Worm (Caenorhabditis elegans) whole organism, young adult: ENCODE results near the gene immt-1.

Experiments
- B0035.1 ChIP-seq: sonication (generic microtip); optimal IDR thresholded peaks from 2 replicates; lab custom pipeline; 2016; ENCODE audit warnings: missing genetic modification characterization, mild to moderate bottlenecking, missing compliant biosample characterization, missing genotype, missing genetic modification reagents
- B0261.1 ChIP-seq: sonication (generic microtip); optimal IDR thresholded peaks from 2 replicates; lab custom pipeline; 2016; ENCODE audit warnings: mild to moderate bottlenecking, missing genetic modification characterization, moderate library complexity, missing compliant biosample characterization
- C06A6.2 ChIP-seq: fragments of 200-800 bp; sonication (Bioruptor generic); conservative IDR thresholded peaks from 2 replicates; pipeline ENCODE4 v1.3.6; 2022; ENCODE audit warnings: missing genetic modification characterization, missing compliant biosample characterization
- D2030.7 ChIP-seq: fragments of 200-800 bp; sonication (Bioruptor generic); IDR thresholded peaks from 2 replicates; pipeline ENCODE4 v1.3.6; 2022; ENCODE audit warnings: missing genetic modification reagents, missing genetic modification characterization, missing compliant biosample characterization
- F23B12.7 ChIP-seq: sonication (generic microtip); optimal IDR thresholded peaks from 2 replicates; lab custom pipeline; 2017; ENCODE audit warnings: missing genetic modification characterization, mild to moderate bottlenecking, missing compliant biosample characterization, antibody characterized with exemption, moderate library complexity; ENCODE audit not compliant: insufficient read depth
- F49E8.2 ChIP-seq: sonication (generic microtip); optimal IDR thresholded peaks from 3 replicates; lab custom pipeline; 2017; ENCODE audit warnings: missing genetic modification characterization, mild to moderate bottlenecking, missing compliant biosample characterization, antibody characterized with exemption, moderate library complexity; ENCODE audit not compliant: insufficient read depth
- F55B11.4 ChIP-seq: sonication (generic microtip); optimal IDR thresholded peaks from 2 replicates; lab custom pipeline; 2016; ENCODE audit warnings: missing compliant biosample characterization, missing genetic modification characterization, borderline replicate concordance; ENCODE audit not compliant: insufficient read depth
- F57A8.1 ChIP-seq: fragments of 200-800 bp; sonication (Bioruptor generic); optimal IDR thresholded peaks from 2 replicates; lab custom pipeline; 2018; ENCODE audit warnings: mild to moderate bottlenecking, missing genetic modification characterization, moderate library complexity, missing compliant biosample characterization
- K12H6.12 ChIP-seq: fragments of 200-800 bp; sonication (Bioruptor generic); optimal IDR thresholded peaks from 2 replicates; lab custom pipeline; 2018; ENCODE audit warnings: mild to moderate bottlenecking, missing genetic modification characterization, missing compliant biosample characterization
- T07F8.4 ChIP-seq: sonication (generic microtip); optimal IDR thresholded peaks from 2 replicates; lab custom pipeline; 2016; ENCODE audit warnings: mild to moderate bottlenecking, missing genetic modification characterization, moderate library complexity, missing compliant biosample characterization
- T26A5.8 ChIP-seq: sonication (generic microtip); optimal IDR thresholded peaks from 2 replicates; lab custom pipeline; 2016; ENCODE audit warnings: missing genetic modification characterization, missing compliant biosample characterization
- Y79H2A.3 ChIP-seq: fragments of 200-800 bp; sonication (Bioruptor generic); conservative IDR thresholded peaks from 2 replicates; pipeline ENCODE4 v1.3.6; 2022; ENCODE audit warnings: missing genetic modification reagents, missing genetic modification characterization, missing compliant biosample characterization
- ama-1 ChIP-seq, 3 experiments: fragments of 150-350 bp in 1 of 3; sonication (generic microtip) in 2 of 3; optimal IDR thresholded peaks; 2 replicates each; lab custom pipeline; 2014 to 2018; ENCODE audit warnings: missing biosample characterization in 2 of 3, missing genetic modification characterization in 2 of 3, missing genetic modification reagents in 2 of 3
- attf-3 ChIP-seq: fragments of 200-800 bp; sonication (Bioruptor generic); conservative IDR thresholded peaks from 2 replicates; pipeline ENCODE4 v1.3.6; 2022; ENCODE audit warnings: missing genetic modification reagents, missing genetic modification characterization, missing compliant biosample characterization
- cebp-1 ChIP-seq, 2 experiments: fragments of 200-800 bp in 1 of 2; sonication (Bioruptor generic) in 1 of 2; sonication (generic microtip) in 1 of 2; IDR thresholded peaks in 1 of 2; optimal IDR thresholded peaks in 1 of 2; 2 replicates each; pipeline versions ENCODE4 v1.3.6 to Lab custom; 2017 to 2022; ENCODE audit warnings: missing compliant biosample characterization in 2 of 2, missing genetic modification characterization in 2 of 2, mild to moderate bottlenecking in 1 of 2, missing genetic modification reagents in 1 of 2, moderate library complexity in 1 of 2
- ceh-27 ChIP-seq: fragments of 200-800 bp; sonication (Bioruptor generic); optimal IDR thresholded peaks from 2 replicates; lab custom pipeline; 2018; ENCODE audit warnings: mild to moderate bottlenecking, missing genetic modification characterization, moderate library complexity, missing compliant biosample characterization
- ceh-58 ChIP-seq: fragments of 200-800 bp; sonication (Bioruptor generic); IDR thresholded peaks from 2 replicates; pipeline ENCODE4 v1.3.6; 2022; ENCODE audit warnings: missing genetic modification characterization, missing compliant biosample characterization
- chd-7 ChIP-seq: sonication (generic microtip); optimal IDR thresholded peaks from 2 replicates; lab custom pipeline; 2016; ENCODE audit warnings: mild to moderate bottlenecking, missing genetic modification characterization, moderate library complexity, missing compliant biosample characterization
- die-1 ChIP-seq: sonication (generic microtip); optimal IDR thresholded peaks from 2 replicates; lab custom pipeline; 2016; ENCODE audit warnings: missing genotype, mild to moderate bottlenecking, missing genetic modification characterization, missing compliant biosample characterization
- dpl-1 ChIP-seq: fragments of 150-350 bp; optimal IDR thresholded peaks from 2 replicates; lab custom pipeline; 2014; ENCODE audit warnings: missing biosample characterization, missing genetic modification reagents, missing genetic modification characterization
- egl-18 ChIP-seq: fragments of 200-800 bp; sonication (Bioruptor generic); IDR thresholded peaks from 2 replicates; pipeline ENCODE4 v1.3.6; 2022; ENCODE audit warnings: missing genetic modification reagents, missing genetic modification characterization, missing compliant biosample characterization
- egrh-3 ChIP-seq: fragments of 200-800 bp; sonication (Bioruptor generic); IDR thresholded peaks from 2 replicates; pipeline ENCODE4 v1.3.6; 2022; ENCODE audit warnings: missing genetic modification reagents, missing genetic modification characterization, missing compliant biosample characterization
- hlh-26 ChIP-seq: fragments of 200-800 bp; sonication (Bioruptor generic); conservative IDR thresholded peaks from 2 replicates; pipeline ENCODE4 v1.3.6; 2022; ENCODE audit warnings: missing genetic modification reagents, missing genetic modification characterization, missing compliant biosample characterization
- hmg-1.2 ChIP-seq: fragments of 200-800 bp; sonication (Bioruptor generic); IDR thresholded peaks from 2 replicates; pipeline ENCODE4 v1.3.6; 2022; ENCODE audit warnings: missing genetic modification reagents, missing genetic modification characterization, missing compliant biosample characterization
- hrde-1 ChIP-seq: sonication (generic microtip); optimal IDR thresholded peaks from 2 replicates; lab custom pipeline; 2016; ENCODE audit warnings: missing genetic modification characterization, mild to moderate bottlenecking, missing compliant biosample characterization, moderate library complexity, missing genotype, missing genetic modification reagents, borderline replicate concordance
- madf-3 ChIP-seq: fragments of 200-800 bp; sonication (Bioruptor generic); IDR thresholded peaks from 2 replicates; pipeline ENCODE4 v1.3.6; 2022; ENCODE audit warnings: missing genetic modification reagents, missing genetic modification characterization, missing compliant biosample characterization
- mel-28 ChIP-seq: sonication (generic microtip); optimal IDR thresholded peaks from 2 replicates; lab custom pipeline; 2016; ENCODE audit warnings: borderline replicate concordance, mild to moderate bottlenecking, missing genetic modification characterization, missing compliant biosample characterization
- mxl-1 ChIP-seq: sonication (generic microtip); optimal IDR thresholded peaks from 2 replicates; lab custom pipeline; 2016; ENCODE audit warnings: missing genetic modification characterization, missing compliant biosample characterization
- nhr-80 ChIP-seq: sonication (generic microtip); optimal IDR thresholded peaks from 2 replicates; lab custom pipeline; 2016; ENCODE audit warnings: missing genetic modification characterization, missing compliant biosample characterization
- pbrm-1 ChIP-seq: fragments of 200-800 bp; sonication (Bioruptor generic); IDR thresholded peaks from 2 replicates; pipeline ENCODE4 v1.3.6; 2022; ENCODE audit warnings: missing genetic modification reagents, missing genetic modification characterization, missing compliant biosample characterization
- rcor-1 ChIP-seq: fragments of 200-800 bp; sonication (Bioruptor generic); IDR thresholded peaks from 2 replicates; pipeline ENCODE4 v1.3.6; 2022; ENCODE audit warnings: missing genetic modification reagents, missing genetic modification characterization, missing compliant biosample characterization
- rec-8 ChIP-seq, 2 experiments: sonication (generic microtip); optimal IDR thresholded peaks; 2 replicates each; lab custom pipeline; 2016; ENCODE audit warnings: mild to moderate bottlenecking in 2 of 2, missing genetic modification characterization in 2 of 2, missing genetic modification reagents in 2 of 2, missing genotype in 2 of 2, missing biosample characterization in 1 of 2, missing compliant biosample characterization in 1 of 2, moderate library complexity in 1 of 2
- snpc-4 ChIP-seq, 5 experiments: fragments of 150-350 bp in 1 of 5; sonication (generic microtip) in 4 of 5; optimal IDR thresholded peaks; 2 replicates each; lab custom pipeline; 2014 to 2018; ENCODE audit warnings: missing genetic modification characterization in 5 of 5, missing biosample characterization in 3 of 5, antibody characterized with exemption in 2 of 5, mild to moderate bottlenecking in 2 of 5, missing compliant biosample characterization in 2 of 5, missing genotype in 2 of 5, moderate library complexity in 2 of 5, missing genetic modification reagents in 1 of 5
- tlf-1 ChIP-seq: fragments of 200-800 bp; sonication (Bioruptor generic); optimal IDR thresholded peaks from 2 replicates; lab custom pipeline; 2018; ENCODE audit warnings: mild to moderate bottlenecking, missing genetic modification characterization, missing compliant biosample characterization
- unc-62 ChIP-seq: fragments of 150-350 bp; optimal IDR thresholded peaks from 2 replicates; lab custom pipeline; 2014; ENCODE audit warnings: missing biosample characterization, missing genetic modification reagents, missing genetic modification characterization
- ztf-18 ChIP-seq: sonication (generic microtip); optimal IDR thresholded peaks from 2 replicates; lab custom pipeline; 2016; ENCODE audit warnings: missing genotype, mild to moderate bottlenecking, missing genetic modification characterization, missing compliant biosample characterization
- ztf-25 ChIP-seq: fragments of 200-800 bp; sonication (Bioruptor generic); IDR thresholded peaks from 2 replicates; pipeline ENCODE4 v1.3.6; 2022; ENCODE audit warnings: missing genetic modification reagents, missing genetic modification characterization, missing compliant biosample characterization

immt-1 gene

DNA sequence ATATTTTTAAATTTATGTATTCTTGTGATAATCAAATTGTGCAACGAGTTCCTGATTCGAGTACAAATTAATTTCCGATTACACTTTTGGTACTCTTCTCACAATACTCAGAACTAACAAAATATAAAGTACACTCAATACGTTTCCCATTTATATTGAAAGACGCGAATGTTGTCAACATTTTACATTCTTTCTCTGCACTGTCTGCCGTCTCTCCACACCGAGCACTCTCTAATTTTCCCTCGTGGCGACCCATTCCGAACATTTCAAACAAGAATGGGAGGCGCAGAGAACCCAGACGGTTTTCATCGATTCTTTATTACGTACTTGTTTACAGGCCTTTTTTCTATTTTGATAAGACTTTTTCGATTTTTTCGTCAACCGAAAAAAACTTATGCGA, 19.2 kb downstream of the immt-1 start, which contains the start of gene C09B7.2 (continued):
- TF ChIP-seq mel-28 (tag; lab: Kevin White, UChicago) = no peak
- TF ChIP-seq tlf-1 (GFP tag; lab: Kevin White, UChicago) = no peak
- TF ChIP-seq dpl-1 (GFP tag; lab: Kevin White, UChicago) = no peak
- TF ChIP-seq T26A5.8 (tag; lab: Kevin White, UChicago) = no peak
- no peak for TF ChIP-seq ama-1 (optimal IDR thresholded peaks at IDR 0.05; lab: Kevin White, UChicago)
- TF ChIP-seq ama-1 (GFP tag; optimal IDR thresholded peaks at IDR 0.05; lab: Kevin White, UChicago) = no peak
- TF ChIP-seq B0035.1 = no peak
- TF ChIP-seq F23B12.7 = peak; percentile 22
- TF ChIP-seq C06A6.2 (GFP tag; lab: Robert Waterston, UW) = no peak
- peak; percentile 11 for TF ChIP-seq ztf-18 (tag; lab: Kevin White, UChicago)
- TF ChIP-seq egrh-3 = no peak
- no peak for TF ChIP-seq F57A8.1
- no peak for TF ChIP-seq die-1 (tag; lab: Kevin White, UChicago)
- no peak for TF ChIP-seq madf-3 (GFP tag; lab: Robert Waterston, UW)
- TF ChIP-seq ceh-27 (GFP tag; lab: Kevin White, UChicago) = peak; percentile 70
- TF ChIP-seq pbrm-1 (GFP tag; lab: Robert Waterston, UW) = 0 out of 2 replicates have a peak, but pooled peaks have one; percentile 45
- TF ChIP-seq F49E8.2 (tag; lab: Kevin White, UChicago) = no peak
- TF ChIP-seq B0261.1 (tag; lab: Kevin White, UChicago) = no peak
- no peak for TF ChIP-seq egl-18
- no peak for TF ChIP-seq hlh-26 (GFP tag; lab: Robert Waterston, UW)
- TF ChIP-seq mxl-1 (tag; lab: Kevin White, UChicago) = no peak
- peak; percentile 67 for TF ChIP-seq nhr-80 (tag; lab: Kevin White, UChicago)
- TF ChIP-seq ceh-58 (GFP tag; lab: Robert Waterston, UW) = no peak
- TF ChIP-seq Y79H2A.3 (GFP tag; lab: Robert Waterston, UW) = no peak
- no peak for TF ChIP-seq D2030.7
- TF ChIP-seq rcor-1 (GFP tag; lab: Robert Waterston, UW) = no peak; the same call in 1 of the 2 replicates
- TF ChIP-seq F55B11.4 (tag; lab: Kevin White, UChicago) = no peak
- TF ChIP-seq hrde-1 (tag; lab: Kevin White, UChicago) = no peak

DNA sequence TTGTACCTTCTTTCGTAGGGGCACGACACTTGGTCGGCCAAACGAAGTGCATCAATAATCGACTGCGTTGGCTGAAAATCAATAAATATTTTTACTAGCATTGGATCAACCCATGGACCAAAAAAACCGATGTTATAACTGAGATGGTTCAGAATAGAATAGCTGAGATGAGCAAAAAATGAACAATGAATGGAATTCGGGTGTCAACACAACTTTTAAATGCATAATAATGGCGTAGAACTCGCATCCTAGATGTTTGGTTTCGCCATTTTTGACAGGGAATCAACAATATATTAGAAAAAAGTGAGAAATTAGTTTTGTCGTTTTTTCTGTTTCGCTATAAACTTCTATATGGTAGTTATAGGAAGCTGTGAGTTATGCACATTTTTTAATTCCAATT, 22.7 kb downstream of the immt-1 start, which contains the start of gene F54G2.1:
TSS of gene F54G2.1 (minus strand) at position 101 of the 400 bp plus-strand sequence.
- TF ChIP-seq K12H6.12 (tag; lab: Kevin White, UChicago) = no peak
- no peak for TF ChIP-seq ztf-25 (GFP tag; lab: Robert Waterston, UW)
- no peak for TF ChIP-seq rec-8 (tag; optimal IDR thresholded peaks at IDR 0.05; lab: Kevin White, UChicago)
- TF ChIP-seq T07F8.4 (tag; lab: Kevin White, UChicago) = no peak
- TF ChIP-seq snpc-4 (GFP tag; optimal IDR thresholded peaks at IDR 0.05; lab: Kevin White, UChicago) = no peak
- no peak for TF ChIP-seq snpc-4 (tag; optimal IDR thresholded peaks at IDR 0.05; lab: Kevin White, UChicago)
- no peak for TF ChIP-seq tlf-1 (GFP tag; lab: Kevin White, UChicago)
- TF ChIP-seq cebp-1 (GFP tag; IDR thresholded peaks at IDR 0.05; lab: Robert Waterston, UW) = no peak
- no peak for TF ChIP-seq cebp-1 (tag; optimal IDR thresholded peaks at IDR 0.05; lab: Kevin White, UChicago)
- TF ChIP-seq chd-7 (tag; lab: Kevin White, UChicago) = no peak
- TF ChIP-seq unc-62 (GFP tag; lab: Kevin White, UChicago) = no peak
- TF ChIP-seq attf-3 (GFP tag; lab: Robert Waterston, UW) = no peak
- no peak for TF ChIP-seq hrde-1 (tag; lab: Kevin White, UChicago)
- no peak for TF ChIP-seq hmg-1.2 (GFP tag; lab: Robert Waterston, UW)
